Worm (Caenorhabditis elegans) whole organism, late embryonic: ENCODE measurements around the gene fbxb-65.

ENCODE experiments used
- C38D4.7 ChIP-seq: fragments of 200-800 bp; sonication (Bioruptor generic); optimal IDR thresholded peaks from 2 replicates; lab custom pipeline; 2018; ENCODE audit warnings: mild to moderate bottlenecking, missing genetic modification characterization, moderate library complexity, missing compliant biosample characterization
- F13H6.1 ChIP-seq: sonication (generic microtip); optimal IDR thresholded peaks from 2 replicates; lab custom pipeline; 2016; ENCODE audit warnings: missing genetic modification characterization, missing compliant biosample characterization
- T23F11.4 ChIP-seq: fragments of 200-800 bp; sonication (Bioruptor generic); optimal IDR thresholded peaks from 2 replicates; lab custom pipeline; 2018; ENCODE audit warnings: mild to moderate bottlenecking, missing genetic modification characterization, missing compliant biosample characterization
- ama-1 ChIP-seq: fragments of 150-350 bp; optimal IDR thresholded peaks from 2 replicates; lab custom pipeline; 2014
- ceh-18 ChIP-seq: sonication (generic microtip); optimal IDR thresholded peaks from 2 replicates; lab custom pipeline; 2016; ENCODE audit warnings: missing genetic modification characterization, missing compliant biosample characterization
- ceh-19 ChIP-seq: fragments of 200-800 bp; sonication (Bioruptor generic); optimal IDR thresholded peaks from 2 replicates; lab custom pipeline; 2018; ENCODE audit warnings: mild to moderate bottlenecking, missing genetic modification characterization, missing compliant biosample characterization
- ceh-2 ChIP-seq: sonication (generic microtip); optimal IDR thresholded peaks from 2 replicates; lab custom pipeline; 2016; ENCODE audit warnings: missing genotype, missing genetic modification characterization, missing compliant biosample characterization
- ceh-22 ChIP-seq: sonication (generic microtip); optimal IDR thresholded peaks from 2 replicates; lab custom pipeline; 2017; ENCODE audit warnings: missing biosample characterization, missing genetic modification characterization
- ceh-45 ChIP-seq: fragments of 200-800 bp; sonication (Bioruptor generic); IDR thresholded peaks from 2 replicates; pipeline ENCODE4 v1.3.6; 2022; ENCODE audit warnings: missing genetic modification reagents, missing genetic modification characterization, missing compliant biosample characterization
- ceh-48 ChIP-seq: sonication (generic microtip); optimal IDR thresholded peaks from 2 replicates; lab custom pipeline; 2016; ENCODE audit warnings: missing genetic modification characterization, inconsistent platforms, missing compliant biosample characterization
- ceh-6 ChIP-seq: fragments of 200-800 bp; sonication (Bioruptor generic); optimal IDR thresholded peaks from 2 replicates; lab custom pipeline; 2018; ENCODE audit warnings: mild to moderate bottlenecking, missing genetic modification characterization, missing compliant biosample characterization
- ceh-9 ChIP-seq: sonication (generic microtip); optimal IDR thresholded peaks from 2 replicates; lab custom pipeline; 2016; ENCODE audit warnings: mild to moderate bottlenecking, missing genetic modification characterization, inconsistent platforms, missing compliant biosample characterization
- dmd-4 ChIP-seq: sonication (generic microtip); optimal IDR thresholded peaks from 2 replicates; lab custom pipeline; 2016; ENCODE audit warnings: borderline replicate concordance, missing genetic modification characterization, missing compliant biosample characterization
- dve-1 ChIP-seq: sonication (generic microtip); optimal IDR thresholded peaks from 2 replicates; lab custom pipeline; 2017; ENCODE audit warnings: antibody characterized with exemption, mild to moderate bottlenecking, missing genetic modification characterization, missing compliant biosample characterization
- elt-4 ChIP-seq: sonication (generic microtip); optimal IDR thresholded peaks from 2 replicates; lab custom pipeline; 2016; ENCODE audit warnings: missing genetic modification characterization, missing compliant biosample characterization
- ets-4 ChIP-seq: sonication (generic microtip); optimal IDR thresholded peaks from 2 replicates; lab custom pipeline; 2016; ENCODE audit warnings: missing genetic modification characterization, missing compliant biosample characterization
- gmeb-2 ChIP-seq: sonication (generic microtip); optimal IDR thresholded peaks from 2 replicates; lab custom pipeline; 2016; ENCODE audit warnings: missing genetic modification characterization, inconsistent platforms, missing compliant biosample characterization
- hlh-13 ChIP-seq: fragments of 200-800 bp; sonication (Bioruptor generic); optimal IDR thresholded peaks from 2 replicates; lab custom pipeline; 2018; ENCODE audit warnings: mild to moderate bottlenecking, missing genetic modification characterization, missing compliant biosample characterization
- hlh-15 ChIP-seq: sonication (generic microtip); optimal IDR thresholded peaks from 2 replicates; lab custom pipeline; 2016; ENCODE audit warnings: missing genetic modification characterization, missing compliant biosample characterization
- hlh-30 ChIP-seq: sonication (generic microtip); optimal IDR thresholded peaks from 2 replicates; lab custom pipeline; 2017; ENCODE audit warnings: antibody characterized with exemption, missing genetic modification characterization, missing compliant biosample characterization; ENCODE audit not compliant: insufficient read depth
- hlh-6 ChIP-seq: sonication (generic microtip); optimal IDR thresholded peaks from 2 replicates; lab custom pipeline; 2016; ENCODE audit warnings: missing genotype, missing genetic modification characterization, missing compliant biosample characterization
- lim-6 ChIP-seq: sonication (generic microtip); optimal IDR thresholded peaks from 2 replicates; lab custom pipeline; 2016; ENCODE audit warnings: missing genetic modification characterization, missing compliant biosample characterization
- lin-11 ChIP-seq: fragments of 200-800 bp; sonication (Bioruptor generic); optimal IDR thresholded peaks from 2 replicates; lab custom pipeline; 2018; ENCODE audit warnings: mild to moderate bottlenecking, missing genetic modification characterization, missing compliant biosample characterization
- madf-2 ChIP-seq: sonication (generic microtip); optimal IDR thresholded peaks from 2 replicates; lab custom pipeline; 2017; ENCODE audit warnings: missing genetic modification characterization, missing compliant biosample characterization
- npax-4 ChIP-seq: sonication (generic microtip); optimal IDR thresholded peaks from 2 replicates; lab custom pipeline; 2016; ENCODE audit warnings: missing genetic modification characterization, missing compliant biosample characterization
- odd-2 ChIP-seq: sonication (generic microtip); optimal IDR thresholded peaks from 2 replicates; lab custom pipeline; 2017; ENCODE audit warnings: antibody characterized with exemption, mild to moderate bottlenecking, missing genetic modification characterization, missing compliant biosample characterization
- pag-3 ChIP-seq: sonication (generic microtip); optimal IDR thresholded peaks from 2 replicates; lab custom pipeline; 2016; ENCODE audit warnings: missing compliant biosample characterization, missing genetic modification characterization, borderline replicate concordance
- pax-1 ChIP-seq: fragments of 150-350 bp; optimal IDR thresholded peaks from 2 replicates; lab custom pipeline; 2014; ENCODE audit warnings: missing biosample characterization, missing genetic modification characterization
- pha-2 ChIP-seq: sonication (generic microtip); optimal IDR thresholded peaks from 2 replicates; lab custom pipeline; 2017; ENCODE audit warnings: mild to moderate bottlenecking, missing genetic modification characterization, missing compliant biosample characterization
- pha-4 ChIP-seq: fragments of 150-350 bp; optimal IDR thresholded peaks from 2 replicates; lab custom pipeline; 2018; ENCODE audit warnings: missing biosample characterization, missing genetic modification reagents, missing genetic modification characterization
- pros-1 ChIP-seq: fragments of 150-350 bp; optimal IDR thresholded peaks from 2 replicates; lab custom pipeline; 2014; ENCODE audit warnings: missing biosample characterization, missing genetic modification reagents, missing genetic modification characterization
- sox-4 ChIP-seq: sonication (generic microtip); optimal IDR thresholded peaks from 2 replicates; lab custom pipeline; 2017; ENCODE audit warnings: mild to moderate bottlenecking, missing genetic modification characterization, inconsistent platforms, missing compliant biosample characterization
- tbx-2 ChIP-seq: sonication (generic microtip); optimal IDR thresholded peaks from 2 replicates; lab custom pipeline; 2016; ENCODE audit warnings: missing genetic modification characterization, missing compliant biosample characterization
- tbx-7 ChIP-seq: sonication (generic microtip); optimal IDR thresholded peaks from 2 replicates; lab custom pipeline; 2016; ENCODE audit warnings: missing genotype, missing genetic modification characterization, missing compliant biosample characterization
- ttx-3 ChIP-seq: sonication (generic microtip); optimal IDR thresholded peaks from 2 replicates; lab custom pipeline; 2016; ENCODE audit warnings: missing genetic modification reagents, missing genetic modification characterization, missing compliant biosample characterization
- unc-3 ChIP-seq, 2 experiments: fragments of 200-800 bp in 1 of 2; sonication (Bioruptor generic) in 1 of 2; sonication (generic microtip) in 1 of 2; conservative IDR thresholded peaks in 1 of 2; optimal IDR thresholded peaks in 1 of 2; 2 replicates each; pipeline versions ENCODE4 v1.3.6 to Lab custom; 2016 to 2022; ENCODE audit warnings: missing compliant biosample characterization in 2 of 2, missing genetic modification characterization in 2 of 2, missing genetic modification reagents in 1 of 2
- zip-5 ChIP-seq: sonication (generic microtip); optimal IDR thresholded peaks from 2 replicates; lab custom pipeline; 2016; ENCODE audit warnings: missing genetic modification characterization, missing compliant biosample characterization

The fbxb-65 gene

DNA sequence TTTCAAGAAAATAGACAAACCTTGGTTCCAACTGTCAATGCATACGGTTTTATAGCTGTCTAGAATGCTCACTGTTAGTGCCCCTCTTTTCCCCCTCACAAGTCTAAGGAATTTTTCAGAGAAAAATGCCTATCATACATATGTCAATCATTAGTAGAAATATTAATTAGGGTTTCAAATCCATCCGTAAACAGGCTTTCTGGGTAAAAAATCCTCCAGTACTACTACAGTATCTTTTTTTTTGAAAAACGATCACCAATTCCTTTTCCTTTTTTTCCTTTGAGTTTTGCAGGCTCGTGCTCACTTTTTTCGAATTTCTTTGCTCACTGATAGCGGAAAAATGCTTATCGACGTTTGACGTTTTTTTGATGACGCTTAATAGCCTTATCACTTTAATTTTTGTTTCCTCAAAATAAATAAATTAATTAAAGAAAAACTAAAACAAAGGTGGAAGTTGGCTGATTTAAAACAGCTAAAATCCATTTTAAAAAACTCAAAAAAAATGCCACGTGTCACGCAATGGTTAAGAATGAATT lies 9.8 kb upstream of the fbxb-65 start, which contains the start of gene C43D7.7:
Gene C43D7.7, minus strand, starts transcription at position 51 of the 536 bp plus-strand sequence.
- TF ChIP-seq tbx-2 (tag; lab: Kevin White, UChicago) (no peak), sox-4 (tag; lab: Kevin White, UChicago) (no peak), ceh-45 (GFP tag; lab: Robert Waterston, UW) (no peak), unc-3 (GFP tag; conservative IDR thresholded peaks at IDR 0.05; lab: Robert Waterston, UW) (no peak), unc-3 (tag; optimal IDR thresholded peaks at IDR 0.05; lab: Kevin White, UChicago) (no peak), elt-4 (tag; lab: Kevin White, UChicago) (no peak), ceh-6 (GFP tag; lab: Kevin White, UChicago) (no peak), gmeb-2 (tag; lab: Kevin White, UChicago) (no peak), ceh-2 (tag; lab: Kevin White, UChicago) (no peak), ceh-22 (no peak), F13H6.1 (tag; lab: Kevin White, UChicago) (no peak), pax-1 (no peak), hlh-15 (no peak), pha-2 (tag; lab: Kevin White, UChicago) (no peak), ama-1 (lab: Kevin White, UChicago) (no peak), npax-4 (tag; lab: Kevin White, UChicago) (no peak)

DNA sequence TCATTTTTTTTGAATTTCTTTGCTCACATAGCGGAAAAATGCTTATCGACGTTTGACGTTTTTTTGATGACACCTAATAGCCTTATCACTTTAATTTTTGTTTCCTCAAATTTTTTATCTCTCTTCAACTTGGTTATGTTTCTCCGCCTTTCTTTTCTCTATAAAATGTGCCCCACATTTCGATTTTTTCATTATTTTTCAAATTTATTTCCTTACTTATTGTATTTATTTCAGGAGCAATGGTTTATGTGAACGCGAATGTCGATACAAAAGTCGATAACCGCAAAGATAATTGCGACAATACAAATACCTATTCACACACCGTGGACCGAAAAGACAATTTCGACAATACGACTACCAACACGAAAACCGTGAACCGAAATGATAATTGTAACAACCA lies 9.0 kb upstream of the fbxb-65 start, which contains the start of gene sdz-6:
Gene sdz-6, plus strand, starts transcription at position 229 of the 400 bp plus-strand sequence.
- TF ChIP-seq dve-1 (tag; lab: Kevin White, UChicago) (no peak), lin-11 (tag; lab: Kevin White, UChicago) (no peak), pag-3 (no peak), T23F11.4 (no peak), dmd-4 (tag; lab: Kevin White, UChicago) (no peak), ceh-45 (GFP tag; lab: Robert Waterston, UW) (no peak), ceh-19 (GFP tag; lab: Kevin White, UChicago) (no peak), hlh-15 (no peak), pha-4 (tag; lab: Kevin White, UChicago) (no peak), tbx-2 (tag; lab: Kevin White, UChicago) (no peak)

DNA sequence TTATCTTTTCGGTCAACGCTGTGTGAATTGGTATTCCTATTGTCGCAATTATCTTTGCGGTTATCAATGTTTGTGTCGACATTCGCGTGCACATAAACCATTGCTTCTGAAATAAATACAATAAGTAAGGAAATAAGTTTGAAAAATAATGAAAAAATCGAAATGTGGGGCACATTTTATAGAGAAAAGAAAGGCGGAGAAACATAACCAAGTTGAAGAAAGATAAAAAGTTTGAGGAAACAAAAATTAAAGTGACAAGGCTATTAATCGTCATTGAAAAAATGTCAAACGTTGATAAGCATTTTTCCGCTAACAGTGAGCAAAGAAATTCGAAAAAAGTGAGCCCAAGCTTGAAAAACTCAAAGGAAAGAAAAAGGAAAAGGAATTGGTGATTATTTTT lies 7.0 kb upstream of the fbxb-65 start, which contains the start of gene C43D7.4:
Gene C43D7.4, minus strand, starts transcription at position 101 of the 400 bp plus-strand sequence.
- TF ChIP-seq madf-2 (tag; lab: Kevin White, UChicago), result no peak
- no peak for TF ChIP-seq gmeb-2 (tag; lab: Kevin White, UChicago)
- no peak for TF ChIP-seq hlh-13 (GFP tag; lab: Kevin White, UChicago)
- TF ChIP-seq ceh-45 (GFP tag; lab: Robert Waterston, UW), result no peak
- no peak for TF ChIP-seq C38D4.7 (GFP tag; lab: Kevin White, UChicago)
- TF ChIP-seq pros-1 (tag; lab: Kevin White, UChicago), result no peak

DNA sequence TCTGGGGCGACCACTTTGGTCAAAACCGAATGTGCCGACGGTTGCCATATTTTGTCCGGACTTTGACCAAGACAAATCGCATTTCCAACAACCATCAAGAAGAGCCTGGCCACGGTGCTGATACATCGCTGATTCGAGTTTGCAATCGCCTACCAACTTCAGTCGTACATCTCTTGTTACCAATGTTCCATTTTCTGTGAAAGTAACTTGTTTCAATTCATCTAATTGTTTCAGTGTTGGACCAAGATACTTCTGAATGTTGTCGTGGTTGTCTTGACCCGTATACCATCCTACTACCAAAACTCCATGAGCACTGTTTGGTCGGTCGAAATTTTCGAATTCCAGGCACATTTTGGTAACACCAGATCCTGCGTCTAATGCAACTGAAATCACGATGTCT lies 3.9 kb upstream of the fbxb-65 start:
- no peak for TF ChIP-seq zip-5
- no peak for TF ChIP-seq ceh-18 (tag; lab: Kevin White, UChicago)
- no peak for TF ChIP-seq ets-4 (tag; lab: Kevin White, UChicago)
- TF ChIP-seq lim-6 (tag; lab: Kevin White, UChicago), result no peak
- no peak for TF ChIP-seq hlh-6 (tag; lab: Kevin White, UChicago)
- no peak for TF ChIP-seq T23F11.4

DNA sequence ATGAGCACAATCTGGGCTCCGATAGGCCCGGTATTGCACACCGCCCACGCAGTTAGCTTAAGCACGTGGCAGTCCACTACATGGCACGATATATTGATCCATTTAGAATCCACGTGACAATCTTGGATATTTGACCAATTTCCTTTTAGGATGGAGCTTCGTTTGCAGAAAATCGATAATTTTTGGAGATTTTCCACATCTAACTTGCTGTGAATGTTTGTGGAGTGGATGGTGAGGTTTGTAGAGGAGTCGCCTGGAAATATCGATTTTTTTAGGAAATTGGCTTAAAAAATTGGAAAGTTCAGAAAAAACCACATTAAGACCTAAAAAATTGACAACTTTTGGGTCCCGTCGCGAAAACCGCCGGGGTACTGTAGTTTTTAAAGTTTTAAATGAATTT lies 8.0 kb downstream of the fbxb-65 start:
- no peak for TF ChIP-seq tbx-7 (tag; lab: Kevin White, UChicago)
- TF ChIP-seq ttx-3, result no peak
- no peak for TF ChIP-seq ceh-9 (tag; lab: Kevin White, UChicago)
- TF ChIP-seq ceh-48 (tag; lab: Kevin White, UChicago), result peak; percentile 11
- no peak for TF ChIP-seq ceh-19 (GFP tag; lab: Kevin White, UChicago)
- no peak for TF ChIP-seq lin-11 (tag; lab: Kevin White, UChicago)
- no peak for TF ChIP-seq madf-2 (tag; lab: Kevin White, UChicago)
- no peak for TF ChIP-seq odd-2
- TF ChIP-seq hlh-30, result no peak
- TF ChIP-seq, all 69 proteins: peak for 1
